ENCODE assay signal across 1 fruit fly cellular context in the genomic region with DNA sequence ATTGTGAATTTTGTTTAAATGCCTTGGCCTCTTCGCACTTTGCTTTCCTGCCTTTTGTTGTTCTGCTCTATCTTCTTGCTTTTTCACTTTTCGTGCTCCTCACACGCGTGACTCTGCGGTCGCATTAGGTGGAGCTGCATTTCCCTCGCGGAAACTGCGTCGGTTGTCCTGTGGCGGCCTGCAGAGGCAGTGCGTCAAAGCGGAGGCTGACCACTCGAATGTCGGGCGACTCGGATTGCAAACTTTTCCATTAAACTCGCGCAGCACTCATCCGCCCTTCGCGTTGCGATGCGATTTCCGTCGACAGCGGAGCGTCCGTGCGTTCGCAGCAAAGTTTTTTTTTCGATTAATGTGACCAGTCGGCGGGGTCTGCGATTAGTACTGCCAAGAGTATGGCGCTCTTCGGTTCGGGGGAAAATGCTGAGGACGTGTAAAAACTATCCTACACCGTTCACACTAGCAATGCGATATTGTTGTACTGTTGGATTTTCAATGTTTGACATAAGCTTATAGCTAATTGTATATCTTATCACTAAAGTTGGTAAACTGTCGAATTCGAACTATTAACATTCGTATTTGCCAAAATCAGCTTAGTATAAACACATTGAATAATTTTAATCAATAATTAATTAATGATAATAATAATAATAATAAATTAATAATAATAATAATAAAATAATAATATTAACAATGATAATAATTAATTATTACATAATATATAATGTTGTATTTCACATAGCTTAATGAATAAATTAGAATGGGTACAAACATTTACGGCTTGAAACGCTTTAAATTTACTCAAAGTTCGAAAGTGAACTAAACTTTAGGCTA.
TF ChIP-seq lines count a peak whose summit lies in the region.

Gene CG6051, minus strand, starts transcription at position 385 of the 831 bp plus-strand sequence.

TF ChIP-seq in whole organism, embryonic, 481 proteins besides CTCF, POLR2A, EP300 and RAD21 (continued from another document and continues in another):
- TF ChIP-seq NC2α (GFP tag; optimal IDR thresholded peaks at IDR 0.05; lab: Kevin White, UChicago): no peak
- peak; percentile 67 for TF ChIP-seq nmo (GFP tag; optimal IDR thresholded peaks at IDR 0.05; lab: Kevin White, UChicago)
- TF ChIP-seq tx (GFP tag; optimal IDR thresholded peaks at IDR 0.05; lab: Kevin White, UChicago): peak; percentile 34
- TF ChIP-seq hkb (optimal IDR thresholded peaks at IDR 0.05; lab: Kevin White, UChicago): no peak
- TF ChIP-seq hkb (GFP tag; IDR thresholded peaks at IDR 0.05; lab: Robert Waterston, UW): no peak
- TF ChIP-seq z (GFP tag; IDR thresholded peaks at IDR 0.05; lab: Robert Waterston, UW): no peak
- TF ChIP-seq CG13287 (GFP tag; IDR thresholded peaks at IDR 0.05; lab: Robert Waterston, UW; ENCODE audit: partially characterized antibody): no peak
- no peak for TF ChIP-seq so (GFP tag; IDR thresholded peaks at IDR 0.05; lab: Robert Waterston, UW)
- peak; percentile 54 for TF ChIP-seq Hr3 (GFP tag; optimal IDR thresholded peaks at IDR 0.05; lab: Kevin White, UChicago)
- TF ChIP-seq wek (GFP tag; optimal IDR thresholded peaks at IDR 0.05; lab: Kevin White, UChicago): peak; percentile 57
- TF ChIP-seq gce (GFP tag; IDR thresholded peaks at IDR 0.05; lab: Robert Waterston, UW): no peak
- TF ChIP-seq HLH3B (GFP tag; IDR thresholded peaks at IDR 0.05; lab: Robert Waterston, UW): no peak
- TF ChIP-seq crol (GFP tag; IDR thresholded peaks at IDR 0.05; lab: Robert Waterston, UW): no peak
- no peak for TF ChIP-seq gcm2 (GFP tag; optimal IDR thresholded peaks at IDR 0.05; lab: Kevin White, UChicago)
- TF ChIP-seq exex (tag; optimal IDR thresholded peaks at IDR 0.05; lab: Kevin White, UChicago): peak; percentile 22
- TF ChIP-seq usp (GFP tag; optimal IDR thresholded peaks at IDR 0.05; lab: Kevin White, UChicago): no peak
- no peak for TF ChIP-seq CG14965 (GFP tag; optimal IDR thresholded peaks at IDR 0.05; lab: Kevin White, UChicago; ENCODE audit: borderline replicate concordance)
- peak; percentile 9 for TF ChIP-seq CG2875 (GFP tag; optimal IDR thresholded peaks at IDR 0.05; lab: Kevin White, UChicago)
- peak; percentile 82 for TF ChIP-seq CG14710 (tag; optimal IDR thresholded peaks at IDR 0.05; lab: Kevin White, UChicago)
- TF ChIP-seq kah (GFP tag; optimal IDR thresholded peaks at IDR 0.05; lab: Kevin White, UChicago): no peak
- TF ChIP-seq GATAe (GFP tag; conservative IDR thresholded peaks at IDR 0.05; lab: Robert Waterston, UW): no peak
- peak; percentile 52 for TF ChIP-seq YL-1 (GFP tag; optimal IDR thresholded peaks at IDR 0.05; lab: Kevin White, UChicago)
- TF ChIP-seq dimm (GFP tag; IDR thresholded peaks at IDR 0.05; lab: Robert Waterston, UW): no peak
- TF ChIP-seq bowl (GFP tag; IDR thresholded peaks at IDR 0.05; lab: Robert Waterston, UW): no peak
- peak; percentile 66 for TF ChIP-seq CG9609 (GFP tag; optimal IDR thresholded peaks at IDR 0.05; lab: Kevin White, UChicago)
- TF ChIP-seq trem (tag; optimal IDR thresholded peaks at IDR 0.05; lab: Kevin White, UChicago): peak; percentile 72
- TF ChIP-seq CG17385 (GFP tag; optimal IDR thresholded peaks at IDR 0.05; lab: Kevin White, UChicago): peak; percentile 7
- peak; percentile 46 for TF ChIP-seq Hey (tag; optimal IDR thresholded peaks at IDR 0.05; lab: Kevin White, UChicago)
- peak; percentile 62 for TF ChIP-seq Nf-YC (tag; optimal IDR thresholded peaks at IDR 0.05; lab: Kevin White, UChicago)
- no peak for TF ChIP-seq ewg (GFP tag; optimal IDR thresholded peaks at IDR 0.05; lab: Kevin White, UChicago)
- no peak for TF ChIP-seq CG14441 (GFP tag; IDR thresholded peaks at IDR 0.05; lab: Robert Waterston, UW)
- peak; percentile 4 for TF ChIP-seq Fer2 (tag; optimal IDR thresholded peaks at IDR 0.05; lab: Kevin White, UChicago)
- TF ChIP-seq prd (optimal IDR thresholded peaks at IDR 0.05; lab: Kevin White, UChicago): no peak
- TF ChIP-seq prd (GFP tag; IDR thresholded peaks at IDR 0.05; lab: Robert Waterston, UW): no peak
- TF ChIP-seq wor (GFP tag; IDR thresholded peaks at IDR 0.05; lab: Robert Waterston, UW): no peak
- TF ChIP-seq btn (GFP tag; optimal IDR thresholded peaks at IDR 0.05; lab: Kevin White, UChicago): no peak
- no peak for TF ChIP-seq Dref (GFP tag; IDR thresholded peaks at IDR 0.05; lab: Robert Waterston, UW)
- TF ChIP-seq onecut (GFP tag; IDR thresholded peaks at IDR 0.05; lab: Robert Waterston, UW): peak; percentile 44; the same call in 1 of the 2 replicates
- TF ChIP-seq MESR4 (GFP tag; optimal IDR thresholded peaks at IDR 0.05; lab: Kevin White, UChicago): peak; percentile 83
- no peak for TF ChIP-seq CG14860 (GFP tag; IDR thresholded peaks at IDR 0.05; lab: Robert Waterston, UW; ENCODE audit: partially characterized antibody)
- no peak for TF ChIP-seq CG9215 (GFP tag; IDR thresholded peaks at IDR 0.05; lab: Robert Waterston, UW)
- TF ChIP-seq CG10565 (GFP tag; optimal IDR thresholded peaks at IDR 0.05; lab: Kevin White, UChicago): no peak
- TF ChIP-seq mirr (GFP tag; optimal IDR thresholded peaks at IDR 0.05; lab: Kevin White, UChicago): peak; percentile 46
- peak; percentile 69 for TF ChIP-seq grau (tag; optimal IDR thresholded peaks at IDR 0.05; lab: Kevin White, UChicago)
- no peak for TF ChIP-seq CG10959 (GFP tag; IDR thresholded peaks at IDR 0.05; lab: Robert Waterston, UW)
- no peak for TF ChIP-seq CG12744 (GFP tag; optimal IDR thresholded peaks at IDR 0.05; lab: Kevin White, UChicago)
- no peak for TF ChIP-seq pros (GFP tag; optimal IDR thresholded peaks at IDR 0.05; lab: Kevin White, UChicago)
- peak; percentile 45 for TF ChIP-seq schlank (tag; optimal IDR thresholded peaks at IDR 0.05; lab: Kevin White, UChicago)
- TF ChIP-seq CG13624 (GFP tag; optimal IDR thresholded peaks at IDR 0.05; lab: Kevin White, UChicago): peak; percentile 51
- TF ChIP-seq CG10321 (GFP tag; IDR thresholded peaks at IDR 0.05; lab: Robert Waterston, UW): no peak
- TF ChIP-seq CG18011 (GFP tag; optimal IDR thresholded peaks at IDR 0.05; lab: Kevin White, UChicago): no peak
- TF ChIP-seq sqz (GFP tag; optimal IDR thresholded peaks at IDR 0.05; lab: Kevin White, UChicago): peak; percentile 95
- TF ChIP-seq CG11456 (GFP tag; IDR thresholded peaks at IDR 0.05; lab: Robert Waterston, UW): no peak
- no peak for TF ChIP-seq CG17328 (GFP tag; IDR thresholded peaks at IDR 0.05; lab: Robert Waterston, UW)
- no peak for TF ChIP-seq H15 (GFP tag; IDR thresholded peaks at IDR 0.05; lab: Robert Waterston, UW)
- no peak for TF ChIP-seq grn (GFP tag; optimal IDR thresholded peaks at IDR 0.05; lab: Kevin White, UChicago)
- no peak for TF ChIP-seq CG1529 (GFP tag; optimal IDR thresholded peaks at IDR 0.05; lab: Kevin White, UChicago)
- TF ChIP-seq CG33213 (GFP tag; optimal IDR thresholded peaks at IDR 0.05; lab: Kevin White, UChicago): peak; percentile 66
- peak; percentile 61 for TF ChIP-seq HLH54F (GFP tag; optimal IDR thresholded peaks at IDR 0.05; lab: Kevin White, UChicago)
- TF ChIP-seq tgo (GFP tag; IDR thresholded peaks at IDR 0.05; lab: Robert Waterston, UW): no peak
- TF ChIP-seq CG7556 (GFP tag; optimal IDR thresholded peaks at IDR 0.05; lab: Kevin White, UChicago): peak; percentile 33
- TF ChIP-seq sima (GFP tag; optimal IDR thresholded peaks at IDR 0.05; lab: Kevin White, UChicago): no peak
- TF ChIP-seq CHES-1-like (GFP tag; optimal IDR thresholded peaks at IDR 0.05; lab: Kevin White, UChicago): peak; percentile 35
- TF ChIP-seq Poxn (GFP tag; IDR thresholded peaks at IDR 0.05; lab: Robert Waterston, UW): no peak
- no peak for TF ChIP-seq Usf (GFP tag; optimal IDR thresholded peaks at IDR 0.05; lab: Kevin White, UChicago)
- TF ChIP-seq vvl (GFP tag; IDR thresholded peaks at IDR 0.05; lab: Robert Waterston, UW): no peak
- no peak for TF ChIP-seq cad (GFP tag; optimal IDR thresholded peaks at IDR 0.05; lab: Kevin White, UChicago)
- no peak for TF ChIP-seq HLH4C (GFP tag; IDR thresholded peaks at IDR 0.05; lab: Robert Waterston, UW; ENCODE audit: partially characterized antibody)
- TF ChIP-seq Atf-2 (GFP tag; optimal IDR thresholded peaks at IDR 0.05; lab: Kevin White, UChicago): peak; percentile 41
- TF ChIP-seq run (tag; optimal IDR thresholded peaks at IDR 0.05; lab: Kevin White, UChicago): peak; percentile 30
- no peak for TF ChIP-seq CG34224 (GFP tag; IDR thresholded peaks at IDR 0.05; lab: Robert Waterston, UW; ENCODE audit: partially characterized antibody)
- TF ChIP-seq unpg (GFP tag; optimal IDR thresholded peaks at IDR 0.05; lab: Kevin White, UChicago): peak; percentile 51
- no peak for TF ChIP-seq H2.0 (GFP tag; IDR thresholded peaks at IDR 0.05; lab: Robert Waterston, UW)
- TF ChIP-seq Trl (optimal IDR thresholded peaks at IDR 0.05; lab: Kevin White, UChicago): no peak
- TF ChIP-seq Trl (GFP tag; optimal IDR thresholded peaks at IDR 0.05; lab: Kevin White, UChicago): peak; percentile 42
- no peak for TF ChIP-seq Dp (GFP tag; optimal IDR thresholded peaks at IDR 0.05; lab: Kevin White, UChicago)
- peak; percentile 6 for TF ChIP-seq Vsx1 (GFP tag; optimal IDR thresholded peaks at IDR 0.05; lab: Kevin White, UChicago)
- no peak for TF ChIP-seq hbn (GFP tag; IDR thresholded peaks at IDR 0.05; lab: Robert Waterston, UW; ENCODE audit: partially characterized antibody)
- TF ChIP-seq CG17568 (GFP tag; optimal IDR thresholded peaks at IDR 0.05; lab: Kevin White, UChicago): no peak
- TF ChIP-seq oc (tag; optimal IDR thresholded peaks at IDR 0.05; lab: Kevin White, UChicago): peak; percentile 45
- TF ChIP-seq HmgD (GFP tag; optimal IDR thresholded peaks at IDR 0.05; lab: Kevin White, UChicago): peak; percentile 45
- no peak for TF ChIP-seq CG3726 (GFP tag; IDR thresholded peaks at IDR 0.05; lab: Robert Waterston, UW)
- peak; percentile 46 for TF ChIP-seq fu2 (GFP tag; optimal IDR thresholded peaks at IDR 0.05; lab: Kevin White, UChicago)
- TF ChIP-seq klu (GFP tag; IDR thresholded peaks at IDR 0.05; lab: Robert Waterston, UW): no peak
- TF ChIP-seq peb (GFP tag; IDR thresholded peaks at IDR 0.05; lab: Robert Waterston, UW): no peak
- TF ChIP-seq inv (GFP tag; IDR thresholded peaks at IDR 0.05; lab: Robert Waterston, UW; ENCODE audit: partially characterized antibody): no peak
- no peak for TF ChIP-seq Ptx1 (GFP tag; IDR thresholded peaks at IDR 0.05; lab: Robert Waterston, UW)
- TF ChIP-seq CG5953 (GFP tag; IDR thresholded peaks at IDR 0.05; lab: Robert Waterston, UW): no peak
- no peak for TF ChIP-seq CkIIα-i1 (GFP tag; IDR thresholded peaks at IDR 0.05; lab: Robert Waterston, UW)
- peak; percentile 4 for TF ChIP-seq CG11723 (GFP tag; optimal IDR thresholded peaks at IDR 0.05; lab: Kevin White, UChicago)
- peak in 1 of 2 experiments; percentile 85 for TF ChIP-seq Eip74EF (GFP tag; optimal IDR thresholded peaks at IDR 0.05; lab: Kevin White, UChicago)
- no peak for TF ChIP-seq slbo (GFP tag; IDR thresholded peaks at IDR 0.05; lab: Robert Waterston, UW)
- no peak for TF ChIP-seq CG11085 (GFP tag; IDR thresholded peaks at IDR 0.05; lab: Robert Waterston, UW)
- TF ChIP-seq nau (GFP tag; optimal IDR thresholded peaks at IDR 0.05; lab: Kevin White, UChicago): peak; percentile 41
- no peak for TF ChIP-seq sob (GFP tag; IDR thresholded peaks at IDR 0.05; lab: Robert Waterston, UW)
- peak; percentile 65 for TF ChIP-seq CG13424 (tag; optimal IDR thresholded peaks at IDR 0.05; lab: Kevin White, UChicago)
- peak; percentile 69 for TF ChIP-seq Fer3 (tag; optimal IDR thresholded peaks at IDR 0.05; lab: Kevin White, UChicago)
- peak; percentile 91 for TF ChIP-seq CG17802 (tag; optimal IDR thresholded peaks at IDR 0.05; lab: Kevin White, UChicago)
- TF ChIP-seq ATbp (GFP tag; optimal IDR thresholded peaks at IDR 0.05; lab: Kevin White, UChicago): peak; percentile 33
- TF ChIP-seq CG2199 (GFP tag; IDR thresholded peaks at IDR 0.05; lab: Robert Waterston, UW): no peak
- no peak for TF ChIP-seq Nf-YA (GFP tag; IDR thresholded peaks at IDR 0.05; lab: Robert Waterston, UW)
- peak; percentile 73 for TF ChIP-seq CG2712 (tag; optimal IDR thresholded peaks at IDR 0.05; lab: Kevin White, UChicago)
- peak; percentile 23 for TF ChIP-seq Sry-δ (GFP tag; optimal IDR thresholded peaks at IDR 0.05; lab: Kevin White, UChicago)
- peak; percentile 80 for TF ChIP-seq CG1603 (tag; optimal IDR thresholded peaks at IDR 0.05; lab: Kevin White, UChicago)
- TF ChIP-seq gfzf (GFP tag; optimal IDR thresholded peaks at IDR 0.05; lab: Kevin White, UChicago): peak; percentile 79
- TF ChIP-seq CG18262 (tag; optimal IDR thresholded peaks at IDR 0.05; lab: Kevin White, UChicago): peak; percentile 59
- TF ChIP-seq Mad (GFP tag; optimal IDR thresholded peaks at IDR 0.05; lab: Kevin White, UChicago): no peak
- no peak for TF ChIP-seq zfh1 (GFP tag; IDR thresholded peaks at IDR 0.05; lab: Robert Waterston, UW)
- TF ChIP-seq CG34376 (GFP tag; optimal IDR thresholded peaks at IDR 0.05; lab: Kevin White, UChicago): peak; percentile 71
- TF ChIP-seq Camta (GFP tag; optimal IDR thresholded peaks at IDR 0.05; lab: Kevin White, UChicago): no peak
- TF ChIP-seq CG2120 (GFP tag; optimal IDR thresholded peaks at IDR 0.05; lab: Kevin White, UChicago): peak; percentile 69
- TF ChIP-seq fru (optimal IDR thresholded peaks at IDR 0.05; lab: Kevin White, UChicago): no peak
- peak; percentile 55 for TF ChIP-seq ems (GFP tag; optimal IDR thresholded peaks at IDR 0.05; lab: Kevin White, UChicago)
- TF ChIP-seq CG11093 (GFP tag; IDR thresholded peaks at IDR 0.05; lab: Robert Waterston, UW): peak; percentile 21; the same call in 1 of the 3 replicates
- TF ChIP-seq Myb (GFP tag; optimal IDR thresholded peaks at IDR 0.05; lab: Kevin White, UChicago): peak; percentile 19
- TF ChIP-seq CG1233 (GFP tag; optimal IDR thresholded peaks at IDR 0.05; lab: Kevin White, UChicago): peak; percentile 7
- TF ChIP-seq CG12659 (GFP tag; optimal IDR thresholded peaks at IDR 0.05; lab: Kevin White, UChicago): peak; percentile 65
- TF ChIP-seq Scr (GFP tag; IDR thresholded peaks at IDR 0.05; lab: Robert Waterston, UW; ENCODE audit: partially characterized antibody): no peak
- TF ChIP-seq CG7839 (tag; optimal IDR thresholded peaks at IDR 0.05; lab: Kevin White, UChicago): peak; percentile 62
- peak; percentile 48 for TF ChIP-seq bab2 (GFP tag; optimal IDR thresholded peaks at IDR 0.05; lab: Kevin White, UChicago)
- no peak for TF ChIP-seq CG4730 (GFP tag; IDR thresholded peaks at IDR 0.05; lab: Robert Waterston, UW)
- TF ChIP-seq CG6854 (GFP tag; optimal IDR thresholded peaks at IDR 0.05; lab: Kevin White, UChicago): peak; percentile 6
- peak; percentile 53 for TF ChIP-seq CG8089 (GFP tag; optimal IDR thresholded peaks at IDR 0.05; lab: Kevin White, UChicago)
- TF ChIP-seq slou (GFP tag; optimal IDR thresholded peaks at IDR 0.05; lab: Kevin White, UChicago): no peak
- no peak for TF ChIP-seq sc (optimal IDR thresholded peaks at IDR 0.05; lab: Kevin White, UChicago)
- TF ChIP-seq sc (GFP tag; optimal IDR thresholded peaks at IDR 0.05; lab: Kevin White, UChicago): peak; percentile 29
